Fruit fly (Drosophila melanogaster): ENCODE measurements around the gene CG4297.

dm6 chr2L:481757-482450 lies 9.9 kb upstream of the CG4297 start:
- TF ChIP-seq Hr39 (GFP tag; optimal IDR thresholded peaks at IDR 0.05): peak; percentile 28
- peak; percentile 44 for TF ChIP-seq esn (GFP tag; optimal IDR thresholded peaks at IDR 0.05)
- TF ChIP-seq CG11902 (GFP tag; optimal IDR thresholded peaks at IDR 0.05): no peak
- no peak for TF ChIP-seq Ets21C (GFP tag; optimal IDR thresholded peaks at IDR 0.05)
- TF ChIP-seq CG15336 (GFP tag; IDR thresholded peaks at IDR 0.05): no peak
- TF ChIP-seq fkh (GFP tag; optimal IDR thresholded peaks at IDR 0.05): no peak
- no peak for TF ChIP-seq CG6163 (GFP tag; IDR thresholded peaks at IDR 0.05)
- no peak for TF ChIP-seq CG8319 (GFP tag; optimal IDR thresholded peaks at IDR 0.05)
- TF ChIP-seq topi (GFP tag; optimal IDR thresholded peaks at IDR 0.05): peak; percentile 43
- TF ChIP-seq CG8632 (GFP tag; optimal IDR thresholded peaks at IDR 0.05): peak; percentile 34
- no peak for TF ChIP-seq svp (GFP tag)
- peak; percentile 55 for TF ChIP-seq CG10669 (GFP tag; optimal IDR thresholded peaks at IDR 0.05)
- no peak for TF ChIP-seq net (GFP tag; optimal IDR thresholded peaks at IDR 0.05)
- TF ChIP-seq CG34406 (GFP tag; optimal IDR thresholded peaks at IDR 0.05): peak; percentile 48

Measured in whole organism, prepupa.